Fruit fly (Drosophila melanogaster): ENCODE data around the gene CG15365.

DNA sequence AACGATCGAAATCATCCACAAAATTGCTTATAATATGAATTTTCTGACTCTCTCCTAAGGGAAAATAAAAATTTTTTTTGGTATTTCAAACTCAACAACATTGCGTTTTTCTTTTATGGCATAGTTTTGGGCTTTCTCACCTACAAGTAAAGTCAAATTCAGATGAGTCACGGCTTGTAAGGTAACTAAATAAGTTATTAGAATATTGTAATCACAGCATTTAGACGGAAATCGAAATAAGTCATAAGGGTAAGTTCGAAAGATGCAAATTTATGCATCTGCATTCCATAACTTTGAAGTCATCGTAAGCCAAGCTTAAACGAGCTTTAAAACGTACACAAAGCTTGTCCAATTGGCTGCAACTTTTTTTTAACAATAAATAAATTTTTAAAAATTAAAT, 38.4 kb downstream of the CG15365 start:
- TF ChIP-seq psq (optimal IDR thresholded peaks at IDR 0.05) (no peak), h (optimal IDR thresholded peaks at IDR 0.05) (no peak)

Measured in Kc167 (cell line).